Worm (Caenorhabditis elegans) whole organism, young adult: ENCODE data around the gene C27A7.3.

Experiments
- B0019.2 ChIP-seq: fragments of 200-800 bp; sonication (Bioruptor generic); conservative IDR thresholded peaks from 2 replicates; pipeline ENCODE4 v1.3.6; 2022; ENCODE audit warnings: missing genetic modification reagents, missing genetic modification characterization, missing compliant biosample characterization
- C17E4.6 ChIP-seq: fragments of 200-800 bp; sonication (Bioruptor generic); IDR thresholded peaks from 2 replicates; pipeline ENCODE4 v1.3.6; 2022; ENCODE audit warnings: missing genetic modification reagents, missing genetic modification characterization, missing compliant biosample characterization
- D2030.7 ChIP-seq: fragments of 200-800 bp; sonication (Bioruptor generic); IDR thresholded peaks from 2 replicates; pipeline ENCODE4 v1.3.6; 2022; ENCODE audit warnings: missing genetic modification reagents, missing genetic modification characterization, missing compliant biosample characterization
- F57A8.1 ChIP-seq: fragments of 200-800 bp; sonication (Bioruptor generic); optimal IDR thresholded peaks from 2 replicates; lab custom pipeline; 2018; ENCODE audit warnings: mild to moderate bottlenecking, missing genetic modification characterization, moderate library complexity, missing compliant biosample characterization
- ama-1 ChIP-seq, 3 experiments: fragments of 150-350 bp in 1 of 3; sonication (generic microtip) in 2 of 3; optimal IDR thresholded peaks; 2 replicates each; lab custom pipeline; 2014 to 2018; ENCODE audit warnings: missing biosample characterization in 2 of 3, missing genetic modification characterization in 2 of 3, missing genetic modification reagents in 2 of 3
- aptf-2 ChIP-seq: fragments of 200-800 bp; sonication (Bioruptor generic); conservative IDR thresholded peaks from 2 replicates; pipeline ENCODE4 v1.3.6; 2022; ENCODE audit warnings: missing genetic modification reagents, missing genetic modification characterization, missing compliant biosample characterization
- attf-3 ChIP-seq: fragments of 200-800 bp; sonication (Bioruptor generic); conservative IDR thresholded peaks from 2 replicates; pipeline ENCODE4 v1.3.6; 2022; ENCODE audit warnings: missing genetic modification reagents, missing genetic modification characterization, missing compliant biosample characterization
- attf-5 ChIP-seq: fragments of 200-800 bp; sonication (Bioruptor generic); optimal IDR thresholded peaks from 2 replicates; lab custom pipeline; 2018; ENCODE audit warnings: mild to moderate bottlenecking, missing genetic modification characterization, missing compliant biosample characterization
- bed-2 ChIP-seq: fragments of 200-800 bp; sonication (Bioruptor generic); IDR thresholded peaks from 2 replicates; pipeline ENCODE4 v1.3.6; 2022; ENCODE audit warnings: missing genetic modification reagents, missing genetic modification characterization, missing compliant biosample characterization
- ccch-3 ChIP-seq: fragments of 200-800 bp; sonication (Bioruptor generic); optimal IDR thresholded peaks from 2 replicates; lab custom pipeline; 2018; ENCODE audit warnings: mild to moderate bottlenecking, missing genetic modification characterization, missing compliant biosample characterization
- ceh-27 ChIP-seq: fragments of 200-800 bp; sonication (Bioruptor generic); optimal IDR thresholded peaks from 2 replicates; lab custom pipeline; 2018; ENCODE audit warnings: mild to moderate bottlenecking, missing genetic modification characterization, moderate library complexity, missing compliant biosample characterization
- ceh-40 ChIP-seq: fragments of 200-800 bp; sonication (Bioruptor generic); IDR thresholded peaks from 2 replicates; pipeline ENCODE4 v1.3.6; 2022; ENCODE audit warnings: missing genetic modification characterization, missing compliant biosample characterization
- ceh-79 ChIP-seq: sonication (generic microtip); optimal IDR thresholded peaks from 2 replicates; lab custom pipeline; 2017; ENCODE audit warnings: mild to moderate bottlenecking, missing genetic modification characterization, missing compliant biosample characterization
- egl-44 ChIP-seq: fragments of 200-800 bp; sonication (Bioruptor generic); IDR thresholded peaks from 2 replicates; pipeline ENCODE4 v1.3.6; 2022; ENCODE audit warnings: missing genetic modification reagents, missing genetic modification characterization, missing compliant biosample characterization
- egrh-3 ChIP-seq: fragments of 200-800 bp; sonication (Bioruptor generic); IDR thresholded peaks from 2 replicates; pipeline ENCODE4 v1.3.6; 2022; ENCODE audit warnings: missing genetic modification reagents, missing genetic modification characterization, missing compliant biosample characterization
- him-1 ChIP-seq: sonication (generic microtip); optimal IDR thresholded peaks from 2 replicates; lab custom pipeline; 2016; ENCODE audit warnings: missing genotype, missing genetic modification reagents, missing genetic modification characterization, missing compliant biosample characterization
- hlh-12 ChIP-seq: sonication (generic microtip); optimal IDR thresholded peaks from 2 replicates; lab custom pipeline; 2016; ENCODE audit warnings: missing genetic modification characterization, missing compliant biosample characterization
- hlh-26 ChIP-seq: fragments of 200-800 bp; sonication (Bioruptor generic); conservative IDR thresholded peaks from 2 replicates; pipeline ENCODE4 v1.3.6; 2022; ENCODE audit warnings: missing genetic modification reagents, missing genetic modification characterization, missing compliant biosample characterization
- hrde-1 ChIP-seq: sonication (generic microtip); optimal IDR thresholded peaks from 2 replicates; lab custom pipeline; 2016; ENCODE audit warnings: missing genetic modification characterization, mild to moderate bottlenecking, missing compliant biosample characterization, moderate library complexity, missing genotype, missing genetic modification reagents, borderline replicate concordance
- hsf-1 ChIP-seq: fragments of 200-800 bp; sonication (Bioruptor generic); IDR thresholded peaks from 2 replicates; pipeline ENCODE4 v1.3.6; 2022; ENCODE audit warnings: missing genetic modification reagents, missing genetic modification characterization, missing compliant biosample characterization
- lag-1 ChIP-seq: fragments of 200-800 bp; sonication (Bioruptor generic); IDR thresholded peaks from 2 replicates; pipeline ENCODE4 v1.3.6; 2022; ENCODE audit warnings: missing genetic modification reagents, missing genetic modification characterization, missing compliant biosample characterization
- let-607 ChIP-seq, 2 experiments: fragments of 200-800 bp in 1 of 2; sonication (Bioruptor generic) in 1 of 2; sonication (generic microtip) in 1 of 2; optimal IDR thresholded peaks; 2 replicates each; lab custom pipeline; 2016 to 2018; ENCODE audit warnings: mild to moderate bottlenecking in 2 of 2, missing compliant biosample characterization in 2 of 2, missing genetic modification characterization in 2 of 2, moderate library complexity in 2 of 2, missing genotype in 1 of 2
- lin-40 ChIP-seq: sonication (generic microtip); optimal IDR thresholded peaks from 2 replicates; lab custom pipeline; 2016; ENCODE audit warnings: missing genetic modification characterization, mild to moderate bottlenecking, missing compliant biosample characterization, missing genotype, missing genetic modification reagents
- lin-54 ChIP-seq: fragments of 200-800 bp; sonication (Bioruptor generic); optimal IDR thresholded peaks from 2 replicates; lab custom pipeline; 2018; ENCODE audit warnings: mild to moderate bottlenecking, missing genetic modification characterization, missing compliant biosample characterization
- lir-1 ChIP-seq: fragments of 200-800 bp; sonication (Bioruptor generic); conservative IDR thresholded peaks from 2 replicates; pipeline ENCODE4 v1.3.6; 2022; ENCODE audit warnings: missing genetic modification reagents, missing genetic modification characterization, missing compliant biosample characterization
- madf-3 ChIP-seq: fragments of 200-800 bp; sonication (Bioruptor generic); IDR thresholded peaks from 2 replicates; pipeline ENCODE4 v1.3.6; 2022; ENCODE audit warnings: missing genetic modification reagents, missing genetic modification characterization, missing compliant biosample characterization
- mes-4 ChIP-seq: sonication (generic microtip); optimal IDR thresholded peaks from 2 replicates; lab custom pipeline; 2016; ENCODE audit warnings: missing genotype, missing genetic modification characterization, missing compliant biosample characterization
- mxl-1 ChIP-seq: sonication (generic microtip); optimal IDR thresholded peaks from 2 replicates; lab custom pipeline; 2016; ENCODE audit warnings: missing genetic modification characterization, missing compliant biosample characterization
- nhr-90 ChIP-seq: sonication (generic microtip); optimal IDR thresholded peaks from 2 replicates; lab custom pipeline; 2016; ENCODE audit warnings: missing genotype, mild to moderate bottlenecking, missing genetic modification characterization, missing compliant biosample characterization
- repo-1 ChIP-seq: sonication (generic microtip); optimal IDR thresholded peaks from 2 replicates; lab custom pipeline; 2017; ENCODE audit warnings: mild to moderate bottlenecking, missing genetic modification characterization, missing compliant biosample characterization
- sdz-38 ChIP-seq: sonication (generic microtip); optimal IDR thresholded peaks from 2 replicates; lab custom pipeline; 2016; ENCODE audit warnings: missing genotype, missing genetic modification characterization, missing compliant biosample characterization
- sptf-2 ChIP-seq: fragments of 200-800 bp; sonication (Bioruptor generic); optimal IDR thresholded peaks from 2 replicates; lab custom pipeline; 2018; ENCODE audit warnings: mild to moderate bottlenecking, missing genetic modification characterization, missing compliant biosample characterization
- tlf-1 ChIP-seq: fragments of 200-800 bp; sonication (Bioruptor generic); optimal IDR thresholded peaks from 2 replicates; lab custom pipeline; 2018; ENCODE audit warnings: mild to moderate bottlenecking, missing genetic modification characterization, missing compliant biosample characterization
- xnd-1 ChIP-seq: sonication (generic microtip); optimal IDR thresholded peaks from 2 replicates; lab custom pipeline; 2016; ENCODE audit warnings: missing genotype, missing genetic modification reagents, missing genetic modification characterization, missing compliant biosample characterization
- ztf-28 ChIP-seq: fragments of 200-800 bp; sonication (Bioruptor generic); IDR thresholded peaks from 2 replicates; pipeline ENCODE4 v1.3.6; 2022; ENCODE audit warnings: missing genetic modification reagents, missing genetic modification characterization, missing compliant biosample characterization
- ztf-3 ChIP-seq: fragments of 200-800 bp; sonication (Bioruptor generic); optimal IDR thresholded peaks from 2 replicates; lab custom pipeline; 2018; ENCODE audit warnings: mild to moderate bottlenecking, missing genetic modification characterization, missing compliant biosample characterization
- ztf-6 ChIP-seq: fragments of 200-800 bp; sonication (Bioruptor generic); IDR thresholded peaks from 2 replicates; pipeline ENCODE4 v1.3.6; 2022; ENCODE audit warnings: missing genetic modification reagents, missing genetic modification characterization, missing compliant biosample characterization

C27A7.3 gene

ce11 chrV:12154554-12154953 lies 13.8 kb downstream of the C27A7.3 start, which contains the start of gene C27A7.9:
Gene C27A7.9 (minus strand): TSS chrV:12154654.
- TF ChIP-seq repo-1 (tag; lab: Kevin White, UChicago) (no peak), sptf-2 (no peak), him-1 (tag; lab: Kevin White, UChicago) (no peak), ceh-79 (tag; lab: Kevin White, UChicago) (no peak)

ce11 chrV:12158377-12158776 lies 17.7 kb downstream of the C27A7.3 start:
- no peak for TF ChIP-seq attf-3 (GFP tag; lab: Robert Waterston, UW)
- 0 out of 2 replicates have a peak, but pooled peaks have one; percentile 19 for TF ChIP-seq ztf-6 (GFP tag; lab: Robert Waterston, UW)
- 0 out of 2 replicates have a peak, but pooled peaks have one; percentile 21 for TF ChIP-seq egrh-3 (GFP tag; lab: Robert Waterston, UW)
- TF ChIP-seq, all 124 proteins: peak for 2

- no peak for TF ChIP-seq attf-5 (GFP tag; lab: Kevin White, UChicago)
These were observed 19.2 kb downstream of the C27A7.3 start for ce11 chrV:12159975-12160374.

ce11 chrV:12161157-12161556 lies 20.4 kb downstream of the C27A7.3 start:
- TF ChIP-seq hlh-12 (tag; lab: Kevin White, UChicago) (no peak), sdz-38 (tag; lab: Kevin White, UChicago) (no peak), ama-1 (optimal IDR thresholded peaks at IDR 0.05; lab: Kevin White, UChicago) (no peak), ama-1 (GFP tag; optimal IDR thresholded peaks at IDR 0.05; lab: Kevin White, UChicago) (no peak), lin-54 (GFP tag; lab: Kevin White, UChicago) (no peak), ccch-3 (GFP tag; lab: Kevin White, UChicago) (no peak), ztf-28 (GFP tag; lab: Robert Waterston, UW) (no peak), madf-3 (GFP tag; lab: Robert Waterston, UW) (no peak), lin-40 (no peak), aptf-2 (GFP tag; lab: Robert Waterston, UW) (no peak), ceh-27 (GFP tag; lab: Kevin White, UChicago) (no peak), hsf-1 (GFP tag; lab: Robert Waterston, UW) (no peak), lag-1 (no peak), ceh-40 (no peak), hrde-1 (tag; lab: Kevin White, UChicago) (no peak)
- TF ChIP-seq, all 124 proteins: peak for 0

DNA sequence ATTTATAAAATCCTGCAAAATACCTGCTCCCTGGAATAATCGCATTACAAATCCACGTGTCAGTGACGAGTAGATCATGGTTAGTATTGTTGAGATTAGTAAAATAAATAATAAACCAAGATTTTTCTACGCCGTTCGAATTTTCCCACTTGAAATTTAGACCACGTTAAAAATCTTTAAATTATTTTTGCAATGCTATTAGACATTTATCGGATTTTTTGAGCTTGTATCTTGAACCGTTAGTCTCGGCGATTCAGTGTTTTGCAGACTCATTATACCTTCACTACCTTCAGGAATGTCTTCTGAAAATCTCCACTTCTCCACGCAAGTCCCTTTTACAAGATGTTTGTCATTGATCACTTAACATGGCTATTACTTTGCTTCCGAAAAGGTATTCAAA lies 21.5 kb downstream of the C27A7.3 start, which contains the start of gene C27A7.5:
TSS of gene C27A7.5 (minus strand) at position 101 of the 400 bp plus-strand sequence.
- no peak for TF ChIP-seq C17E4.6 (GFP tag; lab: Robert Waterston, UW)
- no peak for TF ChIP-seq ztf-3 (GFP tag; lab: Kevin White, UChicago)
- no peak for TF ChIP-seq mes-4

DNA sequence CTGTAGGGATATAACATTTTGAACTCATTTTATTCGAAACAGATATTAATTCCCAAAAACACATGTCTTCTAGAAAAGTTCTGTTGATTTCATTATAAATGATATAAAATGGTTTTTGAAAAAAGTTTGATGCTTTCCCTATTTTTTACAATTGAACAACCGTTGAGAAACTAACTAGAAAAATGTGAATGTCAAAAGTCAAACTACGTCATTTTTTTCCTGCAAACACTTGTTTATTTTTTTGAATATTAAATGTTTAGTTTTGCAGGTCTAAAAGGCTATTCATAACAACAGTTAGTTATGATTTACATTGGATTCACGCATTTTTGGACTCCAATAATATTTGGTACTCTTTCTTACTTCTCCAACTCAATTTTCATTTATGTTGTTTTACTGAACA lies 22.2 kb downstream of the C27A7.3 start, which contains the start of gene srj-4:
TSS of gene srj-4 (plus strand) at position 301 of the 400 bp plus-strand sequence.
- TF ChIP-seq ceh-79 (tag; lab: Kevin White, UChicago) (no peak), F57A8.1 (GFP tag; lab: Kevin White, UChicago) (no peak), hrde-1 (tag; lab: Kevin White, UChicago) (no peak), mxl-1 (tag; lab: Kevin White, UChicago) (no peak), xnd-1 (no peak), nhr-90 (tag; lab: Kevin White, UChicago) (no peak), hlh-12 (tag; lab: Kevin White, UChicago) (no peak), let-607 (tag; optimal IDR thresholded peaks at IDR 0.05; lab: Kevin White, UChicago) (no peak), tlf-1 (no peak), B0019.2 (no peak), D2030.7 (GFP tag; lab: Robert Waterston, UW) (no peak), hlh-26 (GFP tag; lab: Robert Waterston, UW) (no peak), egl-44 (GFP tag; lab: Robert Waterston, UW) (no peak), bed-2 (GFP tag; lab: Robert Waterston, UW) (no peak), lir-1 (GFP tag; lab: Robert Waterston, UW) (no peak)
